Fruit fly (Drosophila melanogaster): ENCODE measurements around the gene Fim.
A peak's percentile ranks its signal among the peaks of the same experiment; 100 is the strongest.

The Fim gene

dm6 chrX:17300609-17301208, 1.0 kb downstream of the Fim start (continued):
- TF ChIP-seq CG12391 (tag; optimal IDR thresholded peaks at IDR 0.05) (peak; percentile 58), hth (optimal IDR thresholded peaks at IDR 0.05) (no peak), exex (tag; optimal IDR thresholded peaks at IDR 0.05) (no peak), nerfin-1 (tag; optimal IDR thresholded peaks at IDR 0.05) (peak; percentile 47), CG4707 (GFP tag; optimal IDR thresholded peaks at IDR 0.05) (no peak), sima (GFP tag; optimal IDR thresholded peaks at IDR 0.05) (no peak), NC2α (GFP tag; optimal IDR thresholded peaks at IDR 0.05) (no peak), Hmx (GFP tag; optimal IDR thresholded peaks at IDR 0.05) (no peak), caup (GFP tag; optimal IDR thresholded peaks at IDR 0.05; ENCODE audit: severe bottlenecking) (peak; percentile 4), en (GFP tag; optimal IDR thresholded peaks at IDR 0.05) (no peak), gfzf (GFP tag; optimal IDR thresholded peaks at IDR 0.05) (no peak), abd-A (tag; optimal IDR thresholded peaks at IDR 0.05) (no peak), CG2202 (tag; optimal IDR thresholded peaks at IDR 0.05) (no peak), CG4730 (GFP tag; IDR thresholded peaks at IDR 0.05) (no peak), CG2199 (GFP tag; IDR thresholded peaks at IDR 0.05) (peak; percentile 51; the same call in 1 of the 3 replicates), otp (GFP tag; IDR thresholded peaks at IDR 0.05) (no peak), CG10366 (GFP tag; IDR thresholded peaks at IDR 0.05) (peak; percentile 26; the same call in 1 of the 2 replicates), Eip74EF (GFP tag; optimal IDR thresholded peaks at IDR 0.05) (peak in 1 of 2 experiments; percentile 55), CG4360 (GFP tag; IDR thresholded peaks at IDR 0.05) (no peak), CG6765 (GFP tag; optimal IDR thresholded peaks at IDR 0.05) (no peak), unpg (GFP tag; optimal IDR thresholded peaks at IDR 0.05) (peak; percentile 41), CoRest (tag; optimal IDR thresholded peaks at IDR 0.05) (peak; percentile 66), CG15514 (GFP tag; optimal IDR thresholded peaks at IDR 0.05) (no peak), CG6854 (GFP tag; optimal IDR thresholded peaks at IDR 0.05) (no peak), Six4 (GFP tag; optimal IDR thresholded peaks at IDR 0.05) (peak; percentile 59), Side (GFP tag; optimal IDR thresholded peaks at IDR 0.05) (peak; percentile 65), Fer1 (GFP tag; optimal IDR thresholded peaks at IDR 0.05) (peak; percentile 60), fd3F (GFP tag; optimal IDR thresholded peaks at IDR 0.05) (no peak), btn (GFP tag; optimal IDR thresholded peaks at IDR 0.05) (peak; percentile 28), Atf6 (GFP tag; IDR thresholded peaks at IDR 0.05) (peak; percentile 43; the same call in 1 of the 2 replicates), CG1832 (GFP tag; optimal IDR thresholded peaks at IDR 0.05) (no peak), unc-4 (GFP tag; IDR thresholded peaks at IDR 0.05; ENCODE audit: partially characterized antibody) (no peak), CG16863 (GFP tag; optimal IDR thresholded peaks at IDR 0.05) (peak; percentile 67), scrt (GFP tag; optimal IDR thresholded peaks at IDR 0.05) (peak; percentile 31), Usf (GFP tag; optimal IDR thresholded peaks at IDR 0.05) (peak; percentile 14), CG13424 (tag; optimal IDR thresholded peaks at IDR 0.05) (peak; percentile 76), CG4404 (GFP tag; IDR thresholded peaks at IDR 0.05) (peak; percentile 33; the same call in 1 of the 2 replicates), Dfd (GFP tag; optimal IDR thresholded peaks at IDR 0.05) (no peak), ac (GFP tag; optimal IDR thresholded peaks at IDR 0.05) (no peak), CG7987 (GFP tag; optimal IDR thresholded peaks at IDR 0.05) (no peak), zen2 (GFP tag; IDR thresholded peaks at IDR 0.05; ENCODE audit: partially characterized antibody) (no peak), al (GFP tag; IDR thresholded peaks at IDR 0.05) (no peak), Myb (GFP tag; optimal IDR thresholded peaks at IDR 0.05) (peak; percentile 49), lmd (GFP tag; IDR thresholded peaks at IDR 0.05) (peak; percentile 55), CG7271 (tag; optimal IDR thresholded peaks at IDR 0.05) (no peak), CG33557 (GFP tag; optimal IDR thresholded peaks at IDR 0.05) (peak; percentile 40), her (GFP tag; optimal IDR thresholded peaks at IDR 0.05) (peak; percentile 48), grau (tag; optimal IDR thresholded peaks at IDR 0.05) (peak; percentile 49), CG10565 (GFP tag; optimal IDR thresholded peaks at IDR 0.05) (no peak)

Data from whole organism, embryonic.